Worm (Caenorhabditis elegans): ENCODE data around the gene T06C12.9.

- TF ChIP-seq R02D3.7 (tag; optimal IDR thresholded peaks at IDR 0.05) (no peak), Y75B8A.6 (GFP tag; IDR thresholded peaks at IDR 0.05) (no peak), madf-9 (GFP tag; conservative IDR thresholded peaks at IDR 0.05) (no peak)
These were observed 46.5 kb upstream of the T06C12.9 start, which contains the start of gene srw-26 for ce11 chrV:15932390-15932789.

Measured in whole organism, L4 larva.